Fruit fly (Drosophila melanogaster): Measurements from ENCODE around the gene bcd.

dm6 chr3R:6801153-6801552 lies 41.9 kb upstream of the bcd start:
- TF ChIP-seq slou (GFP tag; optimal IDR thresholded peaks at IDR 0.05) (no peak), CG7786 (GFP tag; optimal IDR thresholded peaks at IDR 0.05) (no peak), CG16863 (GFP tag; optimal IDR thresholded peaks at IDR 0.05) (no peak), nau (GFP tag; optimal IDR thresholded peaks at IDR 0.05) (no peak), CG11085 (GFP tag; IDR thresholded peaks at IDR 0.05) (no peak), CG3838 (GFP tag; optimal IDR thresholded peaks at IDR 0.05) (no peak), CG16779 (GFP tag; IDR thresholded peaks at IDR 0.05) (no peak)

All from whole organism, embryonic.